Fruit fly (Drosophila melanogaster) whole organism, larva: ENCODE results near the gene mus304.

Experiments
- noc ChIP-seq: fragments of 200-800 bp; sonication (Bioruptor generic); optimal IDR thresholded peaks from 3 replicates; lab custom pipeline; 2019; ENCODE audit warnings: missing biosample characterization, mild to moderate bottlenecking, missing genetic modification characterization, moderate library complexity

The mus304 gene

DNA sequence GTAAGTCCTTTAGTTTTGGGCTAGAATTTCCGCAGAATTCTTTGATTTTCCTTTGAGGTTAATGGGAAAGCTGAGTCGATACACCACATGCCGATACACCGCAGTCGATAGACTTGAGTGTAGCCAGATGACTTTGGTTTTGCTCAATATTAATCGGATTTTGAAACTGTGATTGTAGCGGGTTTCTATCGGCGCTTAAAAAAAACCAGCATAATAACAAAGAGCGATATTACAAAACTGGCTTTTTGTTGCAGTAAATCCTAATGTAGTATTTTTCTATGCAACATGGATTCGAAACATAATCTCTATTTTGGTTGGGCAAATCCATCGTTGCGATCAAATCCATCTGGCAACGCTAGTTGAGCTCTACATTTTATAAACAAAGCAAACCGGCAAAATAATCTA lies at the start of gene mus304, which contains the start of gene Polr3D:
Gene mus304, plus strand, starts transcription at position 356 of the 405 bp plus-strand sequence.
Gene Polr3D, minus strand, starts transcription at position 116 of the 405 bp plus-strand sequence.
- no peak for TF ChIP-seq noc (tag; lab: Kevin White, UChicago)

dm6 chr3L:18061240-18061639 lies 48.4 kb upstream of the mus304 start:
- no peak for TF ChIP-seq noc (tag; lab: Kevin White, UChicago)

dm6 chr3L:18061713-18062365 lies 47.8 kb upstream of the mus304 start:
- no peak for TF ChIP-seq noc (tag; lab: Kevin White, UChicago)

DNA sequence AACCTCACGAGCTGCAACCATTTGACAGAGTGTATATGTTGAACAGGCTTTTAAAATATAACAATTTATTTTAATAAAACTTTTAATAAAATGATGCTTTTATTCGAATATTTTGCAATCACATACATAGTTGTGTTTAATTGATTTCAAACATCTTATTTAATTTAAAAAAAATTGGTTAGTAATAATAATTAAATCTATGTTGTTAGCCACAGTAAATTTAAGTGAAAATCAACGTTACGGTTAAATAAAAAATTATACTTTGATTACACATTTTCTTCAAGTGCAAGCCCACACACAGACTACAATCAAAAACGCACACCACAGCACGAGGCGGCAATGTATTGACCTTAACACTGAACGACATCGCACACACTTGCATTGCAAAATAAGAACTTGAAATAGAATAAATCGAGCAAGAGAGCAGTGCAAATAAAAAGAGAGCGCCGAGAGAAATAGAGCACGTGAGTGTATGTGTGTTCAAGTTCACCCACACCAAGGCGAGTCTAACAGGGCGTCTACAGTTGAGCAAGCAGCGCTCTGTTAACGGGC lies 46.6 kb upstream of the mus304 start:
- no peak for TF ChIP-seq noc (tag; lab: Kevin White, UChicago)

DNA sequence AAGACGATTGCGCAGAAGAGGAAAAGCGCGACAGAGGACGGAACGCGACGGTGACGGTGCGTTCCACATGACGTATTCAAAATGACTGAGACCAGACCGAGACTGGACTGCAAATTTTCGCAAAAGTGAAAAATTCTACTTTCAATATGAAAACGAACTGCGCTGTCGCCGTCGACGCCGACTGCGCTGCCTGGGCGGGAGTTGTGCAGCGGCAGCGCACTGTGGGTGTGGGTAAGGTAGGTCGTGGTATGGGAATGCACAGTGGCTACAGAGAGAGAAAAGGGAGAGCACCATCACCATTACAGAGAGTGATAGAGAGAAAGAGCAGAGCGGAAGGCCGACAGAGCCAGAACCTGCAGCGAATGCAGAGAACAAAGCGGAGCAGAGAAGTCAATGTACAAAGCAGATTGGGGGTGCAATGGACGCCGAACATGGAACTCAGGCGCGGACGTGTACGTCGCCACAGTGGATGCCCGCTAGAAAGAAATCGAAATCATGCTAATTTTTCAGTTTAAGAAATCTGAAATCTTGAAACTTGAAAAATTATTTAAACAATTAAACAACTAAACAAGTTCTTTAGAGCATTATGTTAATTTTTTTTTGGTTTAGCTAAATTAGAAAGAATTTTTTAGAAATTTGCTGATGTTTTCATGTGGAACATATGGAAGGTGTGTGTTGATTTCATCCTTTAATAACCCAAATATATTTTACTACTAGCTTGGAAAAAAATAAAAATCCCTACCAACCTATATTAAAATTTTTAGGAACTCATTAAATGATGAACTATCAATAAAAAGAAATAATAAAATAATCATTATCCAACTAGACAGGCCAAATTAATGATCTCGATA lies 44.8 kb upstream of the mus304 start, which contains the start of gene Eip75B:
Gene Eip75B, minus strand, starts transcription at position 65 of the 851 bp plus-strand sequence.
- no peak for TF ChIP-seq noc (tag; lab: Kevin White, UChicago)

dm6 chr3L:18070050-18070449 lies 39.6 kb upstream of the mus304 start, which contains the start of gene CG44006:
Gene CG44006 (minus strand): TSS chr3L:18070150.
- TF ChIP-seq noc (tag; lab: Kevin White, UChicago), result no peak

- TF ChIP-seq noc (tag; lab: Kevin White, UChicago), result no peak
These were observed 37.6 kb upstream of the mus304 start, which contains the start of gene CG44005 for dm6 chr3L:18072023-18072422. Gene CG44005 (minus strand): TSS chr3L:18072123.

dm6 chr3L:18073559-18074134 lies 36.0 kb upstream of the mus304 start, which contains the start of gene CG44004:
Gene CG44004 (minus strand): TSS chr3L:18073863.
- TF ChIP-seq noc (tag; lab: Kevin White, UChicago), result no peak

DNA sequence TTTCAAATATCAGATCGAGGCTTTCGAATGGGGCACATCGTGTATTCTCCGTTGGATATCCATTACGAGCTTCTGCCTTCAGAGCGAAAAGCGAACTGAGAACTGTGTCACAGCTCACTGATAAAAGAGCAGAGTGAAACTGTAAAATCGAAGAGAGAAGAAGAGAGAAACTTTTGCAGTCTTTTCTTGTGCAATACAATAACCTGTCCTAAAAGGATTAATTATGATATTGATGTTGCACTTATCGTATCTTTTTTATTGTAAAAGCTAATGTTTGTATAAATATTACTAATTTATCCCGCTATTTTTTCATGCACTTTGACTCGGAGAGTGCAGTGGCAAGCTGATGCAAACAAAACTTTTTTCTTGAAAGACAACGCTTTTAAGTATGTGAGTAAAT lies 34.6 kb upstream of the mus304 start:
- TF ChIP-seq noc (tag; lab: Kevin White, UChicago), result no peak

dm6 chr3L:18075853-18076252 lies 33.8 kb upstream of the mus304 start:
- TF ChIP-seq noc (tag; lab: Kevin White, UChicago), result no peak

DNA sequence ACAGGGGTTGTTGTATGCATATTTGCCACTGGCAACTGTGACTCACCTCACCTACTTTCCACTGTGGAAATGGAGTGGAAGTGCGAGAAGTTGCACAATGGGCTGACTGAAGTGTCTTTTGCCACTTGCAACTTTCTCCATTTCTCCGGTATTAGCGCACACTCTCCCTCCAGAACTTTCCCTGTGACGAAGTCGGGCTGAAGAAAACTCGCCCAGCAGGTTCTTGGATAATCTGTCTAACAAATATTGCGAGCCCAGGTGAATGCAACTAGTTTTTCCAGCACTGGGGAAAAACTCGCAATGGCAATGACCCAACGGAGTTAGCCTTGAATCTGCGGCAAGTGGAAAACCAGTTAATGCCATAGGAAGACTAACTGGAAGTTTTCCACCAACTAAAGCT lies 33.0 kb upstream of the mus304 start:
- no peak for TF ChIP-seq noc (tag; lab: Kevin White, UChicago)

- TF ChIP-seq noc (tag; lab: Kevin White, UChicago), result no peak
These were observed 31.8 kb upstream of the mus304 start for dm6 chr3L:18077649-18078417.

- TF ChIP-seq noc (tag; lab: Kevin White, UChicago), result no peak
These were observed 31.0 kb upstream of the mus304 start for dm6 chr3L:18078614-18079013.

dm6 chr3L:18079123-18079522 lies 30.5 kb upstream of the mus304 start:
- no peak for TF ChIP-seq noc (tag; lab: Kevin White, UChicago)
